Worm (Caenorhabditis elegans) whole organism, L4 larva: ENCODE measurements around the gene polg-1.

ENCODE experiments used
- F10B5.3 ChIP-seq: sonication (generic microtip); optimal IDR thresholded peaks from 2 replicates; lab custom pipeline; 2016; ENCODE audit warnings: mild to moderate bottlenecking, missing genetic modification characterization, missing compliant biosample characterization
- F26F4.8 ChIP-seq: fragments of 200-800 bp; sonication (Bioruptor generic); conservative IDR thresholded peaks from 2 replicates; pipeline ENCODE4 v1.3.6; 2022; ENCODE audit warnings: missing genetic modification characterization, missing compliant biosample characterization
- F37D6.2 ChIP-seq: sonication (generic microtip); optimal IDR thresholded peaks from 2 replicates; lab custom pipeline; 2016; ENCODE audit warnings: mild to moderate bottlenecking, missing genetic modification characterization, missing compliant biosample characterization
- F49E8.2 ChIP-seq: sonication (generic microtip); optimal IDR thresholded peaks from 2 replicates; lab custom pipeline; 2016; ENCODE audit warnings: missing compliant biosample characterization, mild to moderate bottlenecking, missing genetic modification characterization, borderline replicate concordance
- Y105C5A.15 ChIP-seq: fragments of 200-800 bp; sonication (Bioruptor generic); IDR thresholded peaks from 2 replicates; pipeline ENCODE4 v1.3.6; 2022; ENCODE audit warnings: missing genetic modification characterization, missing compliant biosample characterization
- ZK546.5 ChIP-seq, 2 experiments: sonication (generic microtip); optimal IDR thresholded peaks; 2 replicates each; lab custom pipeline; 2017; ENCODE audit warnings: missing biosample characterization in 2 of 2, missing genetic modification characterization in 2 of 2
- ama-1 ChIP-seq: fragments of 150-350 bp; optimal IDR thresholded peaks from 2 replicates; lab custom pipeline; 2014; ENCODE audit warnings: inconsistent platforms, mixed read lengths
- arid-1 ChIP-seq: fragments of 200-800 bp; sonication (Bioruptor generic); conservative IDR thresholded peaks from 2 replicates; pipeline ENCODE4 v1.3.6; 2022; ENCODE audit warnings: missing genetic modification reagents, missing genetic modification characterization, missing compliant biosample characterization
- attf-4 ChIP-seq: sonication (generic microtip); optimal IDR thresholded peaks from 3 replicates; lab custom pipeline; 2017; ENCODE audit warnings: missing biosample characterization, missing genetic modification characterization
- ceh-28 ChIP-seq: fragments of 150-350 bp; optimal IDR thresholded peaks from 2 replicates; lab custom pipeline; 2014; ENCODE audit warnings: missing biosample characterization, missing genetic modification reagents, missing genetic modification characterization
- ceh-32 ChIP-seq: sonication (generic microtip); optimal IDR thresholded peaks from 2 replicates; lab custom pipeline; 2016; ENCODE audit warnings: mild to moderate bottlenecking, missing genetic modification characterization, missing compliant biosample characterization; ENCODE audit not compliant: poor library complexity
- ceh-44 ChIP-seq: fragments of 200-800 bp; sonication (Bioruptor generic); IDR thresholded peaks from 2 replicates; pipeline ENCODE4 v1.3.6; 2022; ENCODE audit warnings: missing genetic modification reagents, missing genetic modification characterization, missing compliant biosample characterization
- cey-2 ChIP-seq: sonication (generic microtip); optimal IDR thresholded peaks from 3 replicates; lab custom pipeline; 2017; ENCODE audit warnings: missing genetic modification characterization, mild to moderate bottlenecking, missing compliant biosample characterization, antibody characterized with exemption, borderline replicate concordance; ENCODE audit not compliant: insufficient read depth
- ctbp-1 ChIP-seq: fragments of 200-800 bp; sonication (Bioruptor generic); IDR thresholded peaks from 2 replicates; pipeline ENCODE4 v1.3.6; 2022; ENCODE audit warnings: missing genetic modification reagents, missing genetic modification characterization, missing compliant biosample characterization
- daf-12 ChIP-seq: fragments of 150-350 bp; optimal IDR thresholded peaks from 2 replicates; lab custom pipeline; 2014; ENCODE audit warnings: missing biosample characterization, missing genetic modification reagents, missing genetic modification characterization
- daf-19 ChIP-seq: fragments of 200-800 bp; sonication (Bioruptor generic); conservative IDR thresholded peaks from 2 replicates; pipeline ENCODE4 v1.3.6; 2022; ENCODE audit warnings: missing genetic modification characterization, missing compliant biosample characterization
- daf-8 ChIP-seq: fragments of 200-800 bp; sonication (Bioruptor generic); IDR thresholded peaks from 2 replicates; pipeline ENCODE4 v1.3.6; 2022; ENCODE audit warnings: missing genetic modification characterization, missing compliant biosample characterization
- duxl-1 ChIP-seq: sonication (generic microtip); optimal IDR thresholded peaks from 2 replicates; lab custom pipeline; 2016; ENCODE audit warnings: mild to moderate bottlenecking, missing genetic modification characterization, moderate library complexity, missing compliant biosample characterization; ENCODE audit not compliant: poor library complexity
- egl-43 ChIP-seq: fragments of 200-800 bp; sonication (Bioruptor generic); IDR thresholded peaks from 2 replicates; pipeline ENCODE4 v1.3.6; 2022; ENCODE audit warnings: missing genetic modification reagents, missing genetic modification characterization, missing compliant biosample characterization
- hif-1 ChIP-seq, 2 experiments: sonication (generic microtip); optimal IDR thresholded peaks; 2 replicates each; lab custom pipeline; 2016 to 2017; ENCODE audit warnings: missing compliant biosample characterization in 2 of 2, missing genetic modification characterization in 2 of 2, missing genetic modification reagents in 2 of 2, missing genotype in 2 of 2, mild to moderate bottlenecking in 1 of 2
- hlh-11 ChIP-seq: fragments of 200-800 bp; sonication (Bioruptor generic); optimal IDR thresholded peaks from 2 replicates; lab custom pipeline; 2018; ENCODE audit warnings: mild to moderate bottlenecking, missing genetic modification characterization, missing compliant biosample characterization
- hlh-30 ChIP-seq: sonication (generic microtip); optimal IDR thresholded peaks from 2 replicates; lab custom pipeline; 2017; ENCODE audit warnings: antibody characterized with exemption, mild to moderate bottlenecking, missing genetic modification characterization, missing compliant biosample characterization; ENCODE audit not compliant: insufficient read depth
- lim-7 ChIP-seq: fragments of 200-800 bp; sonication (Bioruptor generic); IDR thresholded peaks from 2 replicates; pipeline ENCODE4 v1.3.6; 2022; ENCODE audit warnings: missing genetic modification characterization, missing compliant biosample characterization
- lin-29 ChIP-seq: fragments of 200-800 bp; sonication (Bioruptor generic); IDR thresholded peaks from 2 replicates; pipeline ENCODE4 v1.3.6; 2022; ENCODE audit warnings: missing genetic modification reagents, missing genetic modification characterization, missing compliant biosample characterization
- lsy-2 ChIP-seq, 2 experiments: fragments of 150-350 bp in 1 of 2; sonication (generic microtip) in 1 of 2; optimal IDR thresholded peaks; 2 replicates each; lab custom pipeline; 2014 to 2017; ENCODE audit warnings: missing biosample characterization in 2 of 2, missing genetic modification characterization in 2 of 2
- nhr-41 ChIP-seq: fragments of 200-800 bp; sonication (Bioruptor generic); IDR thresholded peaks from 2 replicates; pipeline ENCODE4 v1.3.6; 2022; ENCODE audit warnings: missing genetic modification reagents, missing genetic modification characterization, missing compliant biosample characterization
- nhr-77 ChIP-seq: fragments of 150-350 bp; optimal IDR thresholded peaks from 2 replicates; lab custom pipeline; 2014; ENCODE audit warnings: missing biosample characterization, missing genetic modification characterization
- pha-4 ChIP-seq, 2 experiments: fragments of 150-350 bp in 1 of 2; fragments of 200-800 bp in 1 of 2; sonication (Bioruptor generic) in 1 of 2; IDR thresholded peaks in 1 of 2; optimal IDR thresholded peaks in 1 of 2; 2 replicates each; pipeline versions ENCODE4 v1.3.6 to Lab custom; 2014 to 2022; ENCODE audit warnings: missing genetic modification characterization in 2 of 2, missing genetic modification reagents in 2 of 2, missing biosample characterization in 1 of 2, missing compliant biosample characterization in 1 of 2
- rbr-2 ChIP-seq: sonication (generic microtip); optimal IDR thresholded peaks from 2 replicates; lab custom pipeline; 2016; ENCODE audit warnings: missing genotype, missing genetic modification characterization, missing compliant biosample characterization
- saeg-2 ChIP-seq: fragments of 200-800 bp; sonication (Bioruptor generic); IDR thresholded peaks from 2 replicates; pipeline ENCODE4 v1.3.6; 2022; ENCODE audit warnings: missing genetic modification reagents, missing genetic modification characterization, missing compliant biosample characterization
- sdz-12 ChIP-seq: fragments of 200-800 bp; sonication (Bioruptor generic); optimal IDR thresholded peaks from 2 replicates; lab custom pipeline; 2018; ENCODE audit warnings: mild to moderate bottlenecking, missing genetic modification characterization, missing compliant biosample characterization
- set-16 ChIP-seq: fragments of 200-800 bp; sonication (Bioruptor generic); IDR thresholded peaks from 2 replicates; pipeline ENCODE4 v1.3.6; 2022; ENCODE audit warnings: missing genetic modification reagents, missing genetic modification characterization, missing compliant biosample characterization
- spr-1 ChIP-seq: sonication (generic microtip); optimal IDR thresholded peaks from 2 replicates; lab custom pipeline; 2016; ENCODE audit warnings: mild to moderate bottlenecking, missing genetic modification characterization, missing compliant biosample characterization
- vab-7 ChIP-seq: fragments of 200-800 bp; sonication (Bioruptor generic); IDR thresholded peaks from 2 replicates; pipeline ENCODE4 v1.3.6; 2022; ENCODE audit warnings: missing genetic modification reagents, missing genetic modification characterization, missing compliant biosample characterization
- zfp-2 ChIP-seq: sonication (generic microtip); optimal IDR thresholded peaks from 2 replicates; lab custom pipeline; 2016; ENCODE audit warnings: mild to moderate bottlenecking, missing genetic modification characterization, missing compliant biosample characterization
- ztf-11 ChIP-seq: fragments of 150-350 bp; optimal IDR thresholded peaks from 2 replicates; lab custom pipeline; 2014; ENCODE audit warnings: missing biosample characterization, missing genetic modification characterization
- ztf-7 ChIP-seq: fragments of 150-350 bp; optimal IDR thresholded peaks from 2 replicates; lab custom pipeline; 2014; ENCODE audit warnings: missing biosample characterization, missing genetic modification characterization

The polg-1 gene

ce11 chrII:12199912-12200637 is at the start of gene polg-1:
Gene polg-1, minus strand, starts transcription at chrII:12199962.
- TF ChIP-seq ceh-28 (tag; lab: Kevin White, UChicago) (peak; percentile 76), lin-29 (GFP tag; lab: Robert Waterston, UW) (no peak), daf-19 (GFP tag; lab: Robert Waterston, UW) (no peak)

ce11 chrII:12249042-12249441 is 49.3 kb upstream of the polg-1 start, which contains the start of gene tag-276:
Gene tag-276, minus strand, starts transcription at chrII:12249142.
- TF ChIP-seq attf-4 (tag; lab: Kevin White, UChicago) (no peak), F49E8.2 (tag; lab: Kevin White, UChicago) (no peak), rbr-2 (tag; lab: Kevin White, UChicago) (no peak), zfp-2 (tag; lab: Kevin White, UChicago) (no peak), ceh-28 (tag; lab: Kevin White, UChicago) (peak; percentile 1), hif-1 (tag; optimal IDR thresholded peaks at IDR 0.05; lab: Kevin White, UChicago) (no peak)

ce11 chrII:12242551-12242950 is 42.8 kb upstream of the polg-1 start, which contains the start of gene Y57A10A.24:
Gene Y57A10A.24, plus strand, starts transcription at chrII:12242946.
- TF ChIP-seq lin-29 (GFP tag; lab: Robert Waterston, UW) (no peak), sdz-12 (peak; percentile 3), spr-1 (no peak), ceh-44 (no peak), F26F4.8 (no peak), arid-1 (GFP tag; lab: Robert Waterston, UW) (0 out of 2 replicates have a peak, but pooled peaks have one; percentile 12), vab-7 (GFP tag; lab: Robert Waterston, UW) (no peak), F10B5.3 (no peak), set-16 (GFP tag; lab: Robert Waterston, UW) (peak; percentile 85), Y105C5A.15 (GFP tag; lab: Robert Waterston, UW) (peak; percentile 69; the same call in 1 of the 2 replicates), duxl-1 (tag; lab: Kevin White, UChicago) (no peak)

- TF ChIP-seq Y105C5A.15 (GFP tag; lab: Robert Waterston, UW): no peak
- peak; percentile 88 for TF ChIP-seq ceh-28 (tag; lab: Kevin White, UChicago)
- TF ChIP-seq, all 104 proteins: peak for 1
Measured at ce11 chrII:12241792-12242191, 42.0 kb upstream of the polg-1 start.

ce11 chrII:12240088-12240487 is 40.3 kb upstream of the polg-1 start, which contains the start of gene txdc-12.1:
Gene txdc-12.1, plus strand, starts transcription at chrII:12240388.
- TF ChIP-seq rbr-2 (tag; lab: Kevin White, UChicago): no peak
- no peak for TF ChIP-seq daf-19 (GFP tag; lab: Robert Waterston, UW)
- TF ChIP-seq egl-43 (GFP tag; lab: Robert Waterston, UW): no peak
- TF ChIP-seq pha-4 (GFP tag; IDR thresholded peaks at IDR 0.05; lab: Robert Waterston, UW): no peak
- TF ChIP-seq pha-4 (tag; optimal IDR thresholded peaks at IDR 0.05; lab: Kevin White, UChicago): no peak

- TF ChIP-seq pha-4 (GFP tag; IDR thresholded peaks at IDR 0.05; lab: Robert Waterston, UW) (no peak), pha-4 (tag; optimal IDR thresholded peaks at IDR 0.05; lab: Kevin White, UChicago) (no peak), hlh-11 (tag; lab: Kevin White, UChicago) (no peak), saeg-2 (GFP tag; lab: Robert Waterston, UW) (no peak), lim-7 (GFP tag; lab: Robert Waterston, UW) (no peak), hlh-30 (tag; lab: Kevin White, UChicago) (no peak), lsy-2 (tag; optimal IDR thresholded peaks at IDR 0.05; lab: Kevin White, UChicago) (peak in 1 of 2 experiments; percentile 32), ceh-32 (tag; lab: Kevin White, UChicago) (no peak), ceh-44 (no peak), F37D6.2 (no peak), ztf-11 (tag; lab: Kevin White, UChicago) (no peak), daf-12 (tag; lab: Kevin White, UChicago) (no peak), cey-2 (tag; lab: Kevin White, UChicago) (no peak), nhr-41 (GFP tag; lab: Robert Waterston, UW) (no peak), ztf-7 (no peak), ZK546.5 (tag; optimal IDR thresholded peaks at IDR 0.05; lab: Kevin White, UChicago) (no peak), nhr-77 (tag; lab: Kevin White, UChicago) (no peak), ctbp-1 (GFP tag; lab: Robert Waterston, UW) (no peak), zfp-2 (tag; lab: Kevin White, UChicago) (no peak), daf-8 (no peak), ama-1 (lab: Kevin White, UChicago) (no peak)
Measured at ce11 chrII:12239449-12239848, 39.7 kb upstream of the polg-1 start.
